Fruit fly (Drosophila melanogaster) whole organism, prepupa: Measurements from ENCODE around the gene fbl.
A peak's percentile ranks its signal among the peaks of the same experiment; 100 is the strongest.

ENCODE experiments used
- CG10631 ChIP-seq: fragments of 200-800 bp; sonication (Bioruptor generic); optimal IDR thresholded peaks from 2 replicates; lab custom pipeline; 2016; ENCODE audit warnings: missing biosample characterization, missing genetic modification characterization
- CG11294 ChIP-seq: fragments of 200-800 bp; sonication (Bioruptor generic); IDR thresholded peaks from 2 replicates; pipeline ENCODE4 v1.3.6; 2022; ENCODE audit warnings: missing biosample characterization, missing genetic modification characterization
- CG11762 ChIP-seq: fragments of 200-800 bp; sonication (Bioruptor generic); optimal IDR thresholded peaks from 3 replicates; lab custom pipeline; 2016; ENCODE audit warnings: missing biosample characterization, missing genetic modification characterization; ENCODE audit not compliant: insufficient read depth
- CG15336 ChIP-seq: fragments of 200-800 bp; sonication (Bioruptor generic); IDR thresholded peaks from 2 replicates; pipeline ENCODE4 v1.3.6; 2022; ENCODE audit warnings: missing biosample characterization, missing genetic modification characterization
- CG16779 ChIP-seq: fragments of 200-800 bp; sonication (Bioruptor generic); optimal IDR thresholded peaks from 3 replicates; lab custom pipeline; 2017; ENCODE audit warnings: missing biosample characterization, mild to moderate bottlenecking, missing genetic modification characterization
- CG3032 ChIP-seq: fragments of 200-800 bp; optimal IDR thresholded peaks from 2 replicates; lab custom pipeline; 2019; ENCODE audit warnings: missing biosample characterization, mild to moderate bottlenecking, missing genetic modification characterization, moderate library complexity
- CG32006 ChIP-seq: fragments of 200-800 bp; sonication (Bioruptor generic); optimal IDR thresholded peaks from 3 replicates; lab custom pipeline; 2017; ENCODE audit warnings: missing biosample characterization, mild to moderate bottlenecking, missing genetic modification characterization
- CG34406 ChIP-seq: fragments of 200-800 bp; sonication (Bioruptor generic); optimal IDR thresholded peaks from 3 replicates; lab custom pipeline; 2016; ENCODE audit warnings: missing biosample characterization, missing genetic modification characterization
- CG6276 ChIP-seq: fragments of 200-800 bp; sonication (Bioruptor generic); optimal IDR thresholded peaks from 2 replicates; lab custom pipeline; 2017; ENCODE audit warnings: missing biosample characterization, mild to moderate bottlenecking, missing genetic modification characterization
- CG6792 ChIP-seq: fragments of 200-800 bp; sonication (Bioruptor generic); optimal IDR thresholded peaks from 3 replicates; lab custom pipeline; 2016; ENCODE audit warnings: missing biosample characterization, missing genetic modification characterization
- CG7368 ChIP-seq: fragments of 200-800 bp; sonication (Bioruptor generic); optimal IDR thresholded peaks from 3 replicates; lab custom pipeline; 2016; ENCODE audit warnings: missing biosample characterization, missing genetic modification characterization
- CG8632 ChIP-seq: fragments of 200-800 bp; sonication (Bioruptor generic); optimal IDR thresholded peaks from 3 replicates; lab custom pipeline; 2016; ENCODE audit warnings: missing biosample characterization, missing genetic modification characterization
- Eip93F ChIP-seq: fragments of 200-800 bp; sonication (Bioruptor generic); optimal IDR thresholded peaks from 2 replicates; lab custom pipeline; 2016; ENCODE audit warnings: missing biosample characterization, mild to moderate bottlenecking, missing genetic modification characterization
- Gug ChIP-seq: fragments of 200-800 bp; sonication (Bioruptor generic); IDR thresholded peaks from 2 replicates; pipeline ENCODE4 v1.3.6; 2022; ENCODE audit warnings: missing biosample characterization, missing genetic modification characterization
- Hr39 ChIP-seq: fragments of 200-800 bp; sonication (Bioruptor generic); optimal IDR thresholded peaks from 2 replicates; lab custom pipeline; 2016; ENCODE audit warnings: missing biosample characterization, missing genetic modification characterization
- Lpt ChIP-seq: fragments of 200-800 bp; sonication (Bioruptor generic); optimal IDR thresholded peaks from 3 replicates; lab custom pipeline; 2016; ENCODE audit warnings: missing biosample characterization, missing genetic modification characterization
- Met ChIP-seq: fragments of 200-800 bp; sonication (Bioruptor generic); optimal IDR thresholded peaks from 3 replicates; lab custom pipeline; 2016; ENCODE audit warnings: missing biosample characterization, missing genetic modification characterization
- OdsH ChIP-seq: fragments of 200-800 bp; sonication (Bioruptor generic); optimal IDR thresholded peaks from 3 replicates; lab custom pipeline; 2016; ENCODE audit warnings: missing biosample characterization, missing genetic modification characterization
- Smox ChIP-seq: fragments of 200-800 bp; sonication (Bioruptor generic); optimal IDR thresholded peaks from 3 replicates; lab custom pipeline; 2016; ENCODE audit warnings: missing biosample characterization, missing genetic modification characterization
- Sox102F ChIP-seq: fragments of 200-800 bp; sonication (Bioruptor generic); optimal IDR thresholded peaks from 2 replicates; lab custom pipeline; 2016; ENCODE audit warnings: missing biosample characterization, mild to moderate bottlenecking, missing genetic modification characterization
- Sox14 ChIP-seq: fragments of 200-800 bp; sonication (Bioruptor generic); optimal IDR thresholded peaks from 3 replicates; lab custom pipeline; 2016; ENCODE audit warnings: missing biosample characterization, missing genetic modification characterization
- Sox15 ChIP-seq: fragments of 200-800 bp; sonication (Bioruptor generic); optimal IDR thresholded peaks from 3 replicates; lab custom pipeline; 2016; ENCODE audit warnings: missing biosample characterization, missing genetic modification characterization
- achi ChIP-seq: fragments of 200-800 bp; sonication (Bioruptor generic); optimal IDR thresholded peaks from 3 replicates; lab custom pipeline; 2016; ENCODE audit warnings: missing biosample characterization, missing genetic modification characterization
- acj6 ChIP-seq: fragments of 200-800 bp; sonication (Bioruptor generic); optimal IDR thresholded peaks from 3 replicates; lab custom pipeline; 2016; ENCODE audit warnings: missing biosample characterization, missing genetic modification characterization
- cyc ChIP-seq: fragments of 200-800 bp; sonication (Bioruptor generic); optimal IDR thresholded peaks from 3 replicates; lab custom pipeline; 2016; ENCODE audit warnings: missing biosample characterization, missing genetic modification characterization
- dac ChIP-seq: fragments of 200-800 bp; sonication (Bioruptor generic); optimal IDR thresholded peaks from 2 replicates; lab custom pipeline; 2017; ENCODE audit warnings: missing biosample characterization, mild to moderate bottlenecking, missing genetic modification characterization
- dsx ChIP-seq: fragments of 200-800 bp; optimal IDR thresholded peaks from 3 replicates; lab custom pipeline; 2019; ENCODE audit warnings: missing biosample characterization, mild to moderate bottlenecking, missing genetic modification characterization, moderate library complexity; ENCODE audit not compliant: poor library complexity, severe bottlenecking
- eg ChIP-seq: fragments of 200-800 bp; sonication (Bioruptor generic); IDR thresholded peaks from 3 replicates; pipeline ENCODE4 v1.3.6; 2022; ENCODE audit warnings: missing biosample characterization, missing genetic modification characterization
- esn ChIP-seq: fragments of 200-800 bp; sonication (Bioruptor generic); optimal IDR thresholded peaks from 2 replicates; lab custom pipeline; 2016; ENCODE audit warnings: missing biosample characterization, mild to moderate bottlenecking, missing genetic modification characterization, moderate library complexity
- fd59A ChIP-seq: fragments of 200-800 bp; sonication (Bioruptor generic); optimal IDR thresholded peaks from 2 replicates; lab custom pipeline; 2017; ENCODE audit warnings: missing biosample characterization, mild to moderate bottlenecking, missing genetic modification characterization, missing genetic modification reagents
- lz ChIP-seq: fragments of 200-800 bp; sonication (Bioruptor generic); optimal IDR thresholded peaks from 3 replicates; lab custom pipeline; 2016; ENCODE audit warnings: missing biosample characterization, missing genetic modification characterization
- pdm3 ChIP-seq: fragments of 200-800 bp; sonication (Bioruptor generic); optimal IDR thresholded peaks from 3 replicates; lab custom pipeline; 2016; ENCODE audit warnings: missing biosample characterization, missing genetic modification characterization
- ss ChIP-seq, 2 experiments: fragments of 200-800 bp; sonication (Bioruptor generic); optimal IDR thresholded peaks; 2 replicates in 1 of 2; 3 replicates in 1 of 2; lab custom pipeline; 2017 to 2018; ENCODE audit warnings: mild to moderate bottlenecking in 2 of 2, missing biosample characterization in 2 of 2, missing genetic modification characterization in 2 of 2, moderate library complexity in 1 of 2
- svp ChIP-seq: fragments of 200-800 bp; sonication (Bioruptor generic); peaks from one replicate; lab custom pipeline; 2016; ENCODE audit warnings: missing biosample characterization, missing genetic modification characterization
- vri ChIP-seq: fragments of 200-800 bp; sonication (Bioruptor generic); optimal IDR thresholded peaks from 3 replicates; lab custom pipeline; 2016; ENCODE audit warnings: missing biosample characterization, mild to moderate bottlenecking, missing genetic modification characterization

Gene fbl

DNA sequence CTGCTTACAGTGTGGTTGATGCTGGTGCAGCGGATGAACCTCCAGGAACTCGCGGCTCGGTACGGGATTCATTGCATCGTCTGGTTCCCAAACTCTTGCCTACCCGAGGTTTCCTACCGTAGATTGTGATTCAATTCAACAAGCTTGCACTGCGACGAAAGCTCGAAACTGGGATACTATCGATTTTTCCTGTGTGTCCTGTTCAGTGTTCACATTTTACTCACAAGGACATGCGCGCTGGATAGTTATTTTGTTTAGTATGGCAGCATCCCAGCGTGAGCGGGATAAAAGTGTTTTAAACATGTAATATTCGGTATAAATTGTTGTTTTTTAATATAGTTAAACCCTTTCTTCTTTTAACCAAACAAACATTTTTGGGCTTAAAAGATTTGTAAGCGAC is 41.7 kb downstream of the fbl start, which contains the start of gene CG5282:
TSS of gene CG5282 (minus strand) at position 184 of the 400 bp plus-strand sequence.
- TF ChIP-seq CG32006 (no peak), CG8632 (no peak), dsx (no peak), pdm3 (no peak), Sox15 (GFP tag; lab: Kevin White, UChicago) (no peak)

DNA sequence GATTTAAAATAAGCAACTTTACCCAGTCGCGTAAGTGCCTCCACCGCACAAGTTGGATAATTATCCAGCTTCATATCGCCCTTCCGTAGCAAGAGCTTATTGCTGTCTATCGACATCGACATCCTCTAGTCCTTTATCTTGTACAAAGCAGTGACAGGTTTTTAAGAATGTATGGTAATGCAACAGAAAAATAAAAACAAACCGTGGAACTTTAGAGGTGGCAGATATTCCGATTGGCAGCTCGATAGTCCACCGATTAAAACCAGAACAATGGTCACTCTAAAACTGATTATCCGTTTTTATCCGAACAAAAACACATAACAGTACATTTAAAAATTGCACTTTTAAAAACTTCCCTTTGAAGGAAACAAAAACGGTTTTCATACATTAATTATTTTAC is 43.2 kb downstream of the fbl start, which contains the start of gene CG5274:
TSS of gene CG5274 (minus strand) at position 218 of the 400 bp plus-strand sequence.
- TF ChIP-seq Gug (no peak), svp (GFP tag; lab: Kevin White, UChicago) (no peak), ss (GFP tag; optimal IDR thresholded peaks at IDR 0.05; lab: Kevin White, UChicago) (no peak), CG34406 (GFP tag; lab: Kevin White, UChicago) (no peak), achi (no peak), Met (no peak), Smox (GFP tag; lab: Kevin White, UChicago) (no peak), Sox14 (GFP tag; lab: Kevin White, UChicago) (no peak), CG7368 (GFP tag; lab: Kevin White, UChicago) (no peak), OdsH (GFP tag; lab: Kevin White, UChicago) (no peak), CG8632 (no peak), Hr39 (GFP tag; lab: Kevin White, UChicago) (no peak), CG11762 (no peak)
- TF ChIP-seq, all 60 proteins: peak for 0

DNA sequence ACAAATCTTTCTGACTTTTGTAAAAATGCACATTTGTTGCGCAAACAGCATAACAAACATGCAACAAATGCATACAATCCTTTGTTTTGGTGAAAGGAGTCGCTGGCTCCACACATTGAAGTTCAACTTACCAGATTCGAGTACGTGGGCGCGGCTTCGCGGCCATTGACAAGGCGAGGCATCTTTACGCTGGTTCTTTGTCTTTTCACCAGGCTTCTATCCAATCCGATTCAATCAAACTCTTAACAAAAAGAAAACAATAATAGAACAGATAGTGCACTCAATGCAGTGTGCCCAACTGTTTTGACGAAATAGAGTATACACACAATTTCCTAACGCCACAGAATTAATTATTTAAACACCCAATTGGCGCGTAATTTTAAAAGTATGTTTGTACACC is 46.0 kb downstream of the fbl start, which contains the start of gene CG5262:
TSS of gene CG5262 (minus strand) at position 294 of the 400 bp plus-strand sequence.
- TF ChIP-seq Lpt (no peak), Eip93F (GFP tag; lab: Kevin White, UChicago) (no peak), dac (GFP tag; lab: Kevin White, UChicago) (no peak), cyc (no peak), acj6 (GFP tag; lab: Kevin White, UChicago) (no peak), fd59A (GFP tag; lab: Kevin White, UChicago) (no peak), CG16779 (tag; lab: Kevin White, UChicago) (no peak), CG10631 (GFP tag; lab: Kevin White, UChicago) (no peak), vri (GFP tag; lab: Kevin White, UChicago) (no peak), CG3032 (tag; lab: Kevin White, UChicago) (peak; percentile 13), CG32006 (no peak), CG15336 (GFP tag; lab: Robert Waterston, UW) (0 out of 2 replicates have a peak, but pooled peaks have one; percentile 25), Sox14 (GFP tag; lab: Kevin White, UChicago) (peak; percentile 87), CG6276 (no peak)

DNA sequence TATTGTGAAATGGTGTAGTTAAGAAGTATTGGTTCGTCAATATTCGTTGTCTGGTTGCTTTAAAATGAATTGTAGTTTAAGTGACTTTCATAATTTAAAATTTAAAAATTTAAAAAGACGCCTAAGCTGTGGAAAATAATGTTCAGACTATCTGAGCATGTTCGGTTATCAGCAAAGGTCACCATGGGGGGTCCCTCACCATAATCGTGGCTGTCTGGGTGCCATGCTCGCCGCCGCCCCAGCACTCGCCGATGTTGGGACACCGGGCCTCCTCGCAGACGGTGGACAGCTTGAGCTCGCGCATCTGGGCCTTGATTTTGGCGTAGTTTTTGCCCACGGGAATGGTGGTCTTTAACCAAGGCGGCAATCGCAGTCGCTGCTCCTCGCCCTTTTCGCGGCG is 47.4 kb downstream of the fbl start:
- no peak for TF ChIP-seq Sox102F (GFP tag; lab: Kevin White, UChicago)
- TF ChIP-seq OdsH (GFP tag; lab: Kevin White, UChicago): no peak
- TF ChIP-seq CG6792 (GFP tag; lab: Kevin White, UChicago): no peak
- no peak for TF ChIP-seq eg (GFP tag; lab: Robert Waterston, UW)
- TF ChIP-seq achi: no peak
- TF ChIP-seq CG16779 (tag; lab: Kevin White, UChicago): no peak
- TF ChIP-seq Hr39 (GFP tag; lab: Kevin White, UChicago): no peak
- no peak for TF ChIP-seq CG34406 (GFP tag; lab: Kevin White, UChicago)

DNA sequence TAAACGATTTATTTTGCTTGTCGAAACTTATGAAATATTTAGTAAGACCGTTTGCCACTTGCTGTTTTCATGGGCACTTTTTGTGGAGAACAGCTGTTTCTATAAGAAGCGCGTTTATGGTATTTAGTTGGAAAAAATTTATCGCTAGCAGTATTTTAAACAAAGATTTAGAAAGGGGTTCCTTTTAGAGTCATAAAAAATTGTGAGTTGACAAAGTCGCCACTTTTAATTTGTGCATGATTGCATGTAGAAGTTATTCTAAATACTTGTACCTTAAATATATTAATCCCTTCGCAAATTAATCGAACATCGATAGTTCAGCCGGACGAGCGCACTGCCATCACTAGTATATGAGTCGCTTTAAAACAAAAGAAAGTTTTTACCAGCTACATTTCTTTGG is 48.1 kb downstream of the fbl start, which contains the start of the genes Las and Psn:
TSS of gene Las (minus strand) at position 65 of the 400 bp plus-strand sequence.
TSS of gene Psn (plus strand) at position 172 of the 400 bp plus-strand sequence.
- TF ChIP-seq Sox14 (GFP tag; lab: Kevin White, UChicago): peak; percentile 82
- TF ChIP-seq Sox15 (GFP tag; lab: Kevin White, UChicago): no peak
- peak; percentile 15 for TF ChIP-seq lz
- TF ChIP-seq esn (GFP tag; lab: Kevin White, UChicago): peak; percentile 38
- TF ChIP-seq CG11294 (GFP tag; lab: Robert Waterston, UW): no peak
- TF ChIP-seq, all 60 proteins: peak for 3
